ENCODE assay signal across 4 worm cellular contexts in the genomic region with DNA sequence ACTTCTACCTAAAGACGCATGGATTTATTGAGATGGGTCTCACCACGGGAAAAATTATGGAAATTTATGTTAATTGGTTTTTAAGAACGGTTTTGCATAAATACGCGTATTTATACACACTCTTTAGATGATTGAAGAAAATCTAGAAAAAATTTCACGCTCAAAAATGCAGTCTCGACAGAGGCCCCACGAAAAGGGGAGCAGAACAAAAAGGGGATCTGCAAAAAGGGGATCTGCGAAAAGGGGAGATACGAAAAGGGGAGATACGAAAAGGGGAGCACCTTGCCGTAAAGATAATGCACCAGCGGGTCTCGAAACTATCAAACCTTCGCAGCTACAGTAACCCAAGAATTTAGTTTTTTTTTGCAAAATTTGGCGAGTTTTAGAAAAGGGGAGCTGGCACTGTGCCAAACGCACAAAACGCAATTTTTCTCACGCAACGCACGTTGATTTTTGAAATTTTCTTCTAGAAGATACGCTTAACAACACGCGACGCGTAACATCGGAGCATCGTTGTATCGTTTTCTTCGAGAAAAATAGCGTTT.
TF ChIP-seq lines count a peak whose summit lies in the region.

No protein-coding gene starts in this region.

TF ChIP-seq in whole organism, L4 larva, 104 proteins besides CTCF, POLR2A, EP300 and RAD21:
- peak; percentile 53 for TF ChIP-seq mes-2 (tag; optimal IDR thresholded peaks at IDR 0.05; lab: Kevin White, UChicago; ENCODE audit: poor library complexity, severe bottlenecking)

TF ChIP-seq in whole organism, late embryonic, 69 proteins besides CTCF, POLR2A, EP300 and RAD21:
- TF ChIP-seq rnt-1 (tag; optimal IDR thresholded peaks at IDR 0.05; lab: Kevin White, UChicago) (peak; percentile 14), ceh-31 (tag; optimal IDR thresholded peaks at IDR 0.05; lab: Kevin White, UChicago) (peak; percentile 83), ceh-14 (tag; optimal IDR thresholded peaks at IDR 0.05; lab: Kevin White, UChicago) (peak; percentile 50), tbx-2 (tag; optimal IDR thresholded peaks at IDR 0.05; lab: Kevin White, UChicago) (peak; percentile 72), dmd-4 (tag; optimal IDR thresholded peaks at IDR 0.05; lab: Kevin White, UChicago; ENCODE audit: borderline replicate concordance) (peak; percentile 34), tbx-7 (tag; optimal IDR thresholded peaks at IDR 0.05; lab: Kevin White, UChicago) (peak; percentile 25), zip-5 (tag; optimal IDR thresholded peaks at IDR 0.05; lab: Kevin White, UChicago) (peak; percentile 23), lim-6 (tag; optimal IDR thresholded peaks at IDR 0.05; lab: Kevin White, UChicago) (peak; percentile 50), fax-1 (tag; optimal IDR thresholded peaks at IDR 0.05; lab: Kevin White, UChicago) (peak; percentile 25), C08G9.2 (tag; optimal IDR thresholded peaks at IDR 0.05; lab: Kevin White, UChicago) (peak; percentile 68), ceh-2 (tag; optimal IDR thresholded peaks at IDR 0.05; lab: Kevin White, UChicago) (peak; percentile 45)

TF ChIP-seq in whole organism, midembryonic, 9 proteins besides CTCF, POLR2A, EP300 and RAD21:
- TF ChIP-seq tab-1 (GFP tag; IDR thresholded peaks at IDR 0.05; lab: Robert Waterston, UW) (0 out of 2 replicates have a peak, but pooled peaks have one; percentile 14), ztf-23 (GFP tag; IDR thresholded peaks at IDR 0.05; lab: Robert Waterston, UW) (peak; percentile 63)

TF ChIP-seq in whole organism, mixed stage, embryonic, 35 proteins besides CTCF, POLR2A, EP300 and RAD21:
- peak; percentile 16 for TF ChIP-seq cnd-1 (tag; optimal IDR thresholded peaks at IDR 0.05; lab: Kevin White, UChicago)
TF ChIP-seq in whole organism, mixed stage, embryonic: peak in this region for 1; not testable (repeated sequence) for 34.
